Worm (Caenorhabditis elegans) whole organism, L3 larva: ENCODE data around the gene let-4.

ENCODE experiments used
- egl-27 ChIP-seq: sonication (generic microtip); optimal IDR thresholded peaks from 4 replicates; lab custom pipeline; 2017; ENCODE audit warnings: missing biosample characterization, missing genetic modification reagents, missing genetic modification characterization
- elt-2 ChIP-seq: sonication (generic microtip); optimal IDR thresholded peaks from 2 replicates; lab custom pipeline; 2016; ENCODE audit warnings: missing genetic modification reagents, mild to moderate bottlenecking, missing genetic modification characterization, missing compliant biosample characterization
- fos-1 ChIP-seq: fragments of 150-350 bp; optimal IDR thresholded peaks from 2 replicates; lab custom pipeline; 2014; ENCODE audit warnings: missing biosample characterization, missing genetic modification characterization
- lin-15B ChIP-seq: fragments of 150-350 bp; optimal IDR thresholded peaks from 2 replicates; lab custom pipeline; 2014; ENCODE audit warnings: missing biosample characterization, missing genetic modification characterization
- nfya-1 ChIP-seq: sonication (generic microtip); optimal IDR thresholded peaks from 2 replicates; lab custom pipeline; 2017; ENCODE audit warnings: missing genetic modification characterization, mild to moderate bottlenecking, missing compliant biosample characterization, antibody characterized with exemption, moderate library complexity; ENCODE audit not compliant: insufficient read depth
- nhr-11 ChIP-seq: fragments of 150-350 bp; optimal IDR thresholded peaks from 2 replicates; lab custom pipeline; 2014; ENCODE audit warnings: missing biosample characterization, missing genetic modification characterization
- nhr-12 ChIP-seq: fragments of 150-350 bp; optimal IDR thresholded peaks from 2 replicates; lab custom pipeline; 2014; ENCODE audit warnings: missing biosample characterization, missing genetic modification characterization
- nhr-237 ChIP-seq: fragments of 150-350 bp; optimal IDR thresholded peaks from 2 replicates; lab custom pipeline; 2014; ENCODE audit warnings: missing biosample characterization, missing genetic modification characterization
- nhr-76 ChIP-seq: fragments of 150-350 bp; sonication (generic microtip); optimal IDR thresholded peaks from 5 replicates; lab custom pipeline; 2014; ENCODE audit warnings: missing biosample characterization, missing genetic modification characterization
- nhr-77 ChIP-seq: fragments of 150-350 bp; optimal IDR thresholded peaks from 2 replicates; lab custom pipeline; 2014; ENCODE audit warnings: missing biosample characterization, missing genetic modification characterization
- pha-4 ChIP-seq: fragments of 150-350 bp; optimal IDR thresholded peaks from 2 replicates; lab custom pipeline; 2014; ENCODE audit warnings: missing biosample characterization, missing genetic modification reagents, missing genetic modification characterization
- snpc-4 ChIP-seq: fragments of 150-350 bp; optimal IDR thresholded peaks from 2 replicates; lab custom pipeline; 2014; ENCODE audit warnings: missing biosample characterization, missing genetic modification characterization
- unc-39 ChIP-seq: sonication (generic microtip); optimal IDR thresholded peaks from 4 replicates; lab custom pipeline; 2017; ENCODE audit warnings: missing biosample characterization, missing genetic modification characterization
- zag-1 ChIP-seq: fragments of 150-350 bp; optimal IDR thresholded peaks from 2 replicates; lab custom pipeline; 2014; ENCODE audit warnings: missing biosample characterization, missing genetic modification characterization

DNA sequence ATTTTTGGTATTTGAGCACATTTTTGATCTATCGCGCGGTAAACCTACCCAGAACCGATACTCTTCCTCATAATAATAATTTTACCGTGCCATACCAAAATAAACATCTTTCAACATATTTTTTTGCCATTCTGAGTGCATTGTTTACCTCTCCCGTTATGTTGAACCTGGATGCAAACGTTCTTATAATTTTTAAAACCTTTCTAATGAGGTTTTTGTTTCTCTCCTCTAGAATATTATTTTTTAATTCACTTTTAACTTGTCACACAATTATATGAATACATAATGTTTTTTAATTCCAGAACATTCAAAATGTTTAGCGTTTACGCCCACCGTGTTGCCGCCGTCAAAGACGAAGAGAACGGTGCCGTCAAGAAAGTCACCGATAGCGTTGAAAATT, 32.2 kb upstream of the let-4 start, which contains the start of gene enri-2:
- TF ChIP-seq elt-2 (tag; lab: Kevin White, UChicago) (no peak), nhr-77 (tag; lab: Kevin White, UChicago) (no peak), zag-1 (tag; lab: Kevin White, UChicago) (no peak), nfya-1 (tag; lab: Kevin White, UChicago) (no peak), egl-27 (tag; lab: Kevin White, UChicago) (no peak), nhr-12 (tag; lab: Kevin White, UChicago) (no peak), nhr-237 (tag; lab: Kevin White, UChicago) (no peak), fos-1 (tag; lab: Kevin White, UChicago) (no peak), snpc-4 (tag; lab: Kevin White, UChicago) (no peak), nhr-76 (tag; lab: Kevin White, UChicago) (no peak), lin-15B (tag; lab: Kevin White, UChicago) (no peak), nhr-11 (tag; lab: Kevin White, UChicago) (no peak), unc-39 (tag; lab: Kevin White, UChicago) (no peak), pha-4 (no peak)
